Fruit fly (Drosophila melanogaster) ovary, adult (tissue): ENCODE measurements around the gene CG13643.

Experiments used
- CG17801 ChIP-seq: fragments of 200-800 bp; optimal IDR thresholded peaks from 2 replicates; lab custom pipeline; 2019; ENCODE audit warnings: missing biosample characterization, mild to moderate bottlenecking, missing genetic modification characterization, moderate library complexity; ENCODE audit not compliant: partially characterized antibody

Gene CG13643

dm6 chr3R:24905959-24906634 lies at the start of gene CG13643:
Gene CG13643, minus strand, starts transcription at chr3R:24906004.
- no peak for TF ChIP-seq CG17801 (GFP tag; lab: Kevin White, UChicago)

dm6 chr3R:24953152-24953551 lies 47.3 kb upstream of the CG13643 start:
- TF ChIP-seq CG17801 (GFP tag; lab: Kevin White, UChicago): no peak

- TF ChIP-seq CG17801 (GFP tag; lab: Kevin White, UChicago): no peak
Observed at dm6 chr3R:24947332-24947731, 41.5 kb upstream of the CG13643 start, which contains the start of gene mah. Gene mah, plus strand, starts transcription at chr3R:24947632.

- TF ChIP-seq CG17801 (GFP tag; lab: Kevin White, UChicago): peak; percentile 72
Observed at dm6 chr3R:24944920-24945853, 39.4 kb upstream of the CG13643 start, which contains the start of the genes ssh and Nmnat. Gene ssh, minus strand, starts transcription at chr3R:24944956. Gene Nmnat, plus strand, starts transcription at chr3R:24945237.

- TF ChIP-seq CG17801 (GFP tag; lab: Kevin White, UChicago): peak; percentile 18
Observed at dm6 chr3R:24938049-24938448, 32.2 kb upstream of the CG13643 start, which contains the start of gene Osbp. Gene Osbp, minus strand, starts transcription at chr3R:24938222.

- TF ChIP-seq CG17801 (GFP tag; lab: Kevin White, UChicago): no peak
Observed at dm6 chr3R:24935758-24936157, 30.0 kb upstream of the CG13643 start.

dm6 chr3R:24934542-24934941 lies 28.7 kb upstream of the CG13643 start:
- TF ChIP-seq CG17801 (GFP tag; lab: Kevin White, UChicago): no peak

- TF ChIP-seq CG17801 (GFP tag; lab: Kevin White, UChicago): no peak
Observed at dm6 chr3R:24931856-24932255, 26.1 kb upstream of the CG13643 start, which contains the start of gene CG11771. Gene CG11771, plus strand, starts transcription at chr3R:24932010.

- no peak for TF ChIP-seq CG17801 (GFP tag; lab: Kevin White, UChicago)
Observed at dm6 chr3R:24926752-24927320, 21.0 kb upstream of the CG13643 start.

dm6 chr3R:24924916-24925315 lies 19.1 kb upstream of the CG13643 start, which contains the start of gene Trf4-2:
Gene Trf4-2, plus strand, starts transcription at chr3R:24925216.
- no peak for TF ChIP-seq CG17801 (GFP tag; lab: Kevin White, UChicago)

- no peak for TF ChIP-seq CG17801 (GFP tag; lab: Kevin White, UChicago)
Observed at dm6 chr3R:24922270-24922669, 16.5 kb upstream of the CG13643 start, which contains the start of gene Mink. Gene Mink, plus strand, starts transcription at chr3R:24922473.

- TF ChIP-seq CG17801 (GFP tag; lab: Kevin White, UChicago): peak; percentile 58
Observed at dm6 chr3R:24917814-24918636, 12.2 kb upstream of the CG13643 start, which contains the start of the genes PIG-S, sud1 and CG11168. Gene PIG-S, minus strand, starts transcription at chr3R:24917864. Gene sud1, minus strand, starts transcription at chr3R:24917864. Gene CG11168, plus strand, starts transcription at chr3R:24918106.

dm6 chr3R:24914864-24915263 lies 9.1 kb upstream of the CG13643 start:
- no peak for TF ChIP-seq CG17801 (GFP tag; lab: Kevin White, UChicago)

dm6 chr3R:24910097-24910496 lies 4.3 kb upstream of the CG13643 start:
- no peak for TF ChIP-seq CG17801 (GFP tag; lab: Kevin White, UChicago)
